Fruit fly (Drosophila melanogaster) whole organism, adult: ENCODE data around the gene Hpd.

Experiments
- CG1620 ChIP-seq: fragments of 200-800 bp; sonication (Bioruptor generic); optimal IDR thresholded peaks from 2 replicates; lab custom pipeline; 2016; ENCODE audit warnings: missing biosample characterization, missing genetic modification characterization
- Clk ChIP-seq: fragments of 200-800 bp; sonication (Bioruptor generic); optimal IDR thresholded peaks from 2 replicates; lab custom pipeline; 2017; ENCODE audit warnings: missing biosample characterization, missing genetic modification characterization
- cnc ChIP-seq, 2 experiments: fragments of >200 bp; optimal IDR thresholded peaks; 2 replicates each; lab custom pipeline; 2017
- kay ChIP-seq: fragments of 200-800 bp; sonication (Bioruptor generic); peaks from one replicate; lab custom pipeline; 2016; ENCODE audit warnings: missing biosample characterization, missing genetic modification characterization, borderline replicate concordance
- ovo ChIP-seq: fragments of 200-800 bp; sonication (Bioruptor generic); optimal IDR thresholded peaks from 2 replicates; lab custom pipeline; 2016; ENCODE audit warnings: missing biosample characterization, missing genetic modification characterization

- TF ChIP-seq ovo (GFP tag; lab: Kevin White, UChicago), result peak; percentile 34
- no peak for TF ChIP-seq Clk (GFP tag; lab: Kevin White, UChicago)
- TF ChIP-seq cnc (optimal IDR thresholded peaks at IDR 0.05; lab: Kevin White, UChicago), result no peak
- TF ChIP-seq kay, result no peak
- no peak for TF ChIP-seq CG1620 (GFP tag; lab: Kevin White, UChicago)
Measured at dm6 chr3L:20452813-20453682, 13.4 kb upstream of the Hpd start, which contains the start of gene CG5199.
